Fruit fly (Drosophila melanogaster) S2 (cell line): ENCODE measurements around the gene vri.

Source experiments
- CG8478 ChIP-seq: fragments of >200 bp; optimal IDR thresholded peaks from 2 replicates; lab custom pipeline; 2018
- CTCF ChIP-seq, 2 experiments: fragments of >200 bp; optimal IDR thresholded peaks; 2 replicates each; lab custom pipeline; 2018

Gene vri

DNA sequence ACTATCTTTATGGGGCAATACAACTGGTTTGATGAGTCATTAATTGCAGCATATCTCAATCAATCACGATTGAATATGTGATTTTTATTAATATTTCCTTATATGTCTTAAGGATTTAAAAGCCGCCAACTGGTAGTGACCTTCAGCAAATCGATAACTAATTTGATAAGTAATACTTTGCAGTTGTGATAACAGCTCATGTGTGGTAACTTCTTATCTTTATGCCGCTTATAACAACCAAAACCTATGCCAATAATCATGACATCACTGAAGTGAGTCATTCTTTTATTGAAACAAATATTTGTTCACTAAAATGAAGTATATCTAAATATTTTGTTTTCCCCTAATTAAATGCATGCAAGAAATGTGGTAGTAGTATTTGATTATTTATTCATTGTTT is 2.9 kb upstream of the vri start:
- TF ChIP-seq CG8478 (lab: Kevin White, UChicago), result no peak
- no peak for TF ChIP-seq CTCF (optimal IDR thresholded peaks at IDR 0.05; lab: Kevin White, UChicago)

DNA sequence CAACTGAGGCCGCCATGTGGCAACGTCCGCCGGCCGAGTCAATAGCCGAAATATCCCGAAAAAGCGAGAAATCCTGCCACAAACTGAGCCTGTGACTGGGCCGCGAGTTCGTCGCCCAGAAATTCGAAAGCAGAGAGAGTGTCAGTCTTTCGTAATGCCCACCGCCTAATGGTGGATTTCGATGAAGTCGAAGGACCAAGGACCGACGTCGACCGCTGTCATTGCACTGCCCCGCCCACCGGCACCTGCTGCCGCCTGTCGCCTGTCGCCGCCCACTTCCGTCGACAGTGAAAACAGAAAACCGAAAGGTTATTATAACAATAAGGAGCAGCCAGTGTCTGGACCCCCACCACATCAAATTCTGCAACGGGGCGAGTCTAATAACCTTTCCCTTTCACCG is 2.2 kb upstream of the vri start:
- TF ChIP-seq CG8478 (lab: Kevin White, UChicago), result no peak

dm6 chr2L:5287599-5288261 is 1.0 kb upstream of the vri start:
- TF ChIP-seq CG8478 (lab: Kevin White, UChicago) (no peak), CTCF (optimal IDR thresholded peaks at IDR 0.05; lab: Kevin White, UChicago) (no peak)

- TF ChIP-seq CG8478 (lab: Kevin White, UChicago), result no peak
- TF ChIP-seq CTCF (optimal IDR thresholded peaks at IDR 0.05; lab: Kevin White, UChicago), result no peak
Measured at dm6 chr2L:5288262-5288621, 502 bp upstream of the vri start.

DNA sequence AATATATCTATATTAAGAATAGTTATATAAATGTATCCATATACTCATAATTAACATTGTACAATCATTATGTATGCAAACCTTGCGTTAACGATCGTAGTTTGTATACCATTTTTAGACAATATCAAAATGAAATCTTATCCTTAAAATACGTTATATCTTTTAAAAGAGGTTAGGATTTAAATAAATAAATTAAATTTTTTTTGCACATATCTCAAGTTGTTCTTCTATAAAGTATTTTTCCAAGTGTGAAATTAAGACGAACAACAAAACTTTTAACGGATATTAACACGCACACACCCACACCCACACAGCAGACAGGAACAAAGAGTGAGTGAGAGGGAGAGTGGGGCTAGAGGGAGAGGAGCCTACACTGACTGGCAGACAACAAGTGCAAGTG is 1.2 kb downstream of the vri start:
- TF ChIP-seq CTCF (optimal IDR thresholded peaks at IDR 0.05; lab: Kevin White, UChicago), result no peak
- TF ChIP-seq CG8478 (lab: Kevin White, UChicago), result no peak

dm6 chr2L:5290530-5290929 is 1.8 kb downstream of the vri start:
- no peak for TF ChIP-seq CTCF (optimal IDR thresholded peaks at IDR 0.05; lab: Kevin White, UChicago)
- TF ChIP-seq CG8478 (lab: Kevin White, UChicago), result no peak

- TF ChIP-seq CG8478 (lab: Kevin White, UChicago) (no peak), CTCF (optimal IDR thresholded peaks at IDR 0.05; lab: Kevin White, UChicago) (no peak)
Measured at dm6 chr2L:5291195-5291594, 2.5 kb downstream of the vri start.

dm6 chr2L:5291869-5292642 is 3.3 kb downstream of the vri start:
- TF ChIP-seq CG8478 (lab: Kevin White, UChicago) (no peak), CTCF (optimal IDR thresholded peaks at IDR 0.05; lab: Kevin White, UChicago) (no peak)

dm6 chr2L:5292643-5292963 is 3.9 kb downstream of the vri start:
- TF ChIP-seq CG8478 (lab: Kevin White, UChicago), result no peak
- no peak for TF ChIP-seq CTCF (optimal IDR thresholded peaks at IDR 0.05; lab: Kevin White, UChicago)

DNA sequence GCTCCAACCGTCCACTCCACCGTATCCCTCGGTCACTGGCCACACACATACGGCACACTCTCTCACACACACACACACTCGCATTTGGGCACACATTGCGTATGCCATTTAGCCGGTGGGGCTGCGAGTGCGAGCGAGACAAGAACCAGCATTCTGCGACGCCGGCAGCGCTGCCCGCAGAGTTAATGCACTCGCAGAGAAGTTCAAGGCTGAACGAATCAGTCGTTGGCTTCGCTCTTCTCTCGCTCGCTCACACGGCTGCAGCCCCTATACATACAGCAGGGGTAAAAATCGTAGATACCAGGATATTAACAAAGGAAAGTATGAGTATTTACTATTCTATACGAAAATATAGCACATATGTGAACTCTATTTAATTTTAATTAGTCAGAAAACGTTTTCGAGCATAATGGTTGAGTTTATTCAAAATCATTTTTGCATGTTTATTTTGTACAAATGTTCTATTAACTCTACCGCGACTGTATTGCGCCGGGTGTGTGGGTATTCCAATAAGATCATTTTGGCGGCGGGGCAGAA is 4.3 kb downstream of the vri start:
- no peak for TF ChIP-seq CG8478 (lab: Kevin White, UChicago)
- TF ChIP-seq CTCF (optimal IDR thresholded peaks at IDR 0.05; lab: Kevin White, UChicago), result no peak

dm6 chr2L:5294392-5295244 is 5.9 kb downstream of the vri start:
- TF ChIP-seq CTCF (optimal IDR thresholded peaks at IDR 0.05; lab: Kevin White, UChicago), result no peak
- TF ChIP-seq CG8478 (lab: Kevin White, UChicago), result no peak

- TF ChIP-seq CTCF (optimal IDR thresholded peaks at IDR 0.05; lab: Kevin White, UChicago) (no peak), CG8478 (lab: Kevin White, UChicago) (no peak)
Measured at dm6 chr2L:5295245-5295572, 6.5 kb downstream of the vri start.

dm6 chr2L:5296672-5297288 is 8.0 kb downstream of the vri start:
- no peak for TF ChIP-seq CTCF (optimal IDR thresholded peaks at IDR 0.05; lab: Kevin White, UChicago)
- no peak for TF ChIP-seq CG8478 (lab: Kevin White, UChicago)

DNA sequence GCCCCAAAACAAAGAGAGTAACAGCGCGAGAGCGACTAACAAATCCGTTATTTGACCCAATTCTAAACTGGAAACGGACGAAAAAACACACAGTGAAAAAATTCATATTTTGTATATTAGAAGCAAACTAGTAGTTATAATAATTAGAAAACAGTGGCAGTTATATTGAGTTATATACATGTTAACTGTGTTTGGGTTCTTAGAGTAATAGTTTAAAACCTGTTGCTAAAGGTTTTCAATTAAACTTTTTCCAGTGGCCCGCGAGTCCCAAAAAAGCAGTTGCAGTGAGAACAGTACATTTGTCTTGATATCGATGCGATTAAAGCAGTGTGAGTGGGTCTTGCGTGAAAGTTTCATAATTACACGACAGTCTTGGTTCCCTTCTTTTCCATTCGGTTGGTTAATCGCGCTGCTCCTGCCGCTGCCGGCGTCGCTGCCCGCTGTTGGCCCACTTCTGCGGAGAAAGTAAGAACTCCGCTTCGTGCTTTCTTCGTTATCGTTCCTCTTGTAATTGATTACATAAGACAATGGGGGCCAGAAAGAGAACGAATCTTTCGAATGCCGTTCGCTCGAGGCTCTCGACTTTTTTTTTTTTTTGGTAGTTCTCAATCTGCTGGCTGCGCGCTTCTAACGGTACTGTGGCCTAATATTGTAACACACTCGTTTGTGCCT is 8.7 kb downstream of the vri start:
- TF ChIP-seq CTCF (optimal IDR thresholded peaks at IDR 0.05; lab: Kevin White, UChicago), result no peak
- no peak for TF ChIP-seq CG8478 (lab: Kevin White, UChicago)
